Worm (Caenorhabditis elegans): ENCODE results near the gene Y67D8C.6.

The Y67D8C.6 gene

DNA sequence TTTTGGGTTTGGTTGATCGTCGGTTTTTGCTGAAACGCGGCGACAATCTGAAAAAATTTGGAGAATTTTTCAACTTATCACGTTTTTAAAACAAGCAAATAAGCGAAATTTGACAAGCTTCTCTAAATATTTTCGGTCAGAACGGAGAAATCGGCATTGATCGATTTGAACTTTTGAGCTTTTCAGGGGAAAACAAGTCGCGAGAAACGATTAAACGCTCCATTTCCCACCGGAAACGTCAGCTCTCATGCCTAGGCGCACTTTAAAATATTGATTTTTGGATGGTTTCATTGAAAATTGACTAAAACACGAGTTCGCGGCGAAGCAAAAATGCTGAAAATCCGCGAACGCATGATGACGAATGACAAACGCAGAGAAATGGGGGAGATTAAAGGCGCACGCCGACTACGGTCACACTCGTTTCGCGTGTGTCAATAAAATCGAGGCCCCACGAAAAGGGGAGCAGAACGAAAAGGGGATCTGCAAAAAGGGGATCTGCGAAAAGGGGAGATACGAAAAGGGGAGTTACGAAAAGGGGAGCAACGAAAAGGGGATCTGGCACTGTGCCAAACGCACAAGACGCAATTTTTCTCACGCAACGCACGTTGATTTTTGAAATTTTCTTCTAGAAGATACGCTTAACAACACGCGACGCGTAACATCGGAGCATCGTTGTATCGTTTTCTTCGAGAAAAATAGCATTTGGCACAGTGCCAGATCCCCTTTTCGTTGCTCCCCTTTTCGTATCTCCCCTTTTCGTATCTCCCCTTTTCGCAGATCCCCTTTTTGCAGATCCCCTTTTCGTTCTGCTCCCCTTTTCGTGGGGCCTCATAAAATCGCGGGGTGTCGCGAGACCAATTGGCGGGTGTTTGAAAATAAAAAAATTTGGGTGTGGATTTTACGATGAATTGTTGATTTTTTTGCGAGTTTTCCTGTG is 12.9 kb downstream of the Y67D8C.6 start, which contains the start of gene eel-1:
Gene eel-1 (minus strand): TSS at position 51 of the 937 bp plus-strand sequence.
- peak; percentile 96 for TF ChIP-seq ceh-88 (GFP tag; IDR thresholded peaks at IDR 0.05)
- peak; percentile 94 for TF ChIP-seq lin-14 (GFP tag; optimal IDR thresholded peaks at IDR 0.05)
- peak; percentile 76 for TF ChIP-seq C16A3.4 (tag; optimal IDR thresholded peaks at IDR 0.05)
- peak; percentile 74 for TF ChIP-seq mep-1 (tag; optimal IDR thresholded peaks at IDR 0.05)
- peak; percentile 40 for TF ChIP-seq efl-3 (GFP tag; optimal IDR thresholded peaks at IDR 0.05)
- peak; percentile 92 for TF ChIP-seq jun-1 (tag; optimal IDR thresholded peaks at IDR 0.05)
- TF ChIP-seq nhr-11 (tag; optimal IDR thresholded peaks at IDR 0.05) = peak; percentile 69
- peak; percentile 94 for TF ChIP-seq sox-4 (tag; optimal IDR thresholded peaks at IDR 0.05)
- peak; percentile 95 for TF ChIP-seq nhr-85 (tag)
- peak; percentile 59 for TF ChIP-seq lin-39 (tag; optimal IDR thresholded peaks at IDR 0.05)
- TF ChIP-seq ceh-90 (tag; optimal IDR thresholded peaks at IDR 0.05) = peak; percentile 67
- TF ChIP-seq zip-4 (GFP tag; optimal IDR thresholded peaks at IDR 0.05) = peak; percentile 75
- TF ChIP-seq unc-86 (tag; optimal IDR thresholded peaks at IDR 0.05) = peak; percentile 97
- TF ChIP-seq hlh-4 (tag; optimal IDR thresholded peaks at IDR 0.05) = peak; percentile 88
- peak; percentile 99 for TF ChIP-seq rnt-1 (tag; optimal IDR thresholded peaks at IDR 0.05)
- TF ChIP-seq xbp-1 (tag; optimal IDR thresholded peaks at IDR 0.05) = peak; percentile 97
- TF ChIP-seq C34B4.2 (tag; optimal IDR thresholded peaks at IDR 0.05) = peak; percentile 62
- TF ChIP-seq ets-5 (GFP tag; IDR thresholded peaks at IDR 0.05) = peak; percentile 91; the same call in 1 of the 2 replicates
- TF ChIP-seq dsc-1 (tag; optimal IDR thresholded peaks at IDR 0.05) = peak; percentile 98
- TF ChIP-seq Y116A8C.19 (tag; optimal IDR thresholded peaks at IDR 0.05; ENCODE audit: borderline replicate concordance) = peak; percentile 78
- peak; percentile 95 for TF ChIP-seq grh-1 (GFP tag; IDR thresholded peaks at IDR 0.05)
- peak; percentile 98 for TF ChIP-seq nhr-90 (tag; optimal IDR thresholded peaks at IDR 0.05; ENCODE audit: poor library complexity)
- TF ChIP-seq lin-15B (tag; optimal IDR thresholded peaks at IDR 0.05) = peak; percentile 73
- peak; percentile 98 for TF ChIP-seq isw-1 (GFP tag; IDR thresholded peaks at IDR 0.05)
- TF ChIP-seq snpc-4 (tag; optimal IDR thresholded peaks at IDR 0.05) = peak; percentile 50
- TF ChIP-seq mdl-1 (tag; optimal IDR thresholded peaks at IDR 0.05) = peak in 1 of 2 experiments; percentile 75
- TF ChIP-seq elt-3 (tag; optimal IDR thresholded peaks at IDR 0.05) = peak in 3 of 6 experiments; percentile 14 to 58 (median 44)
- peak; percentile 95 for TF ChIP-seq tbx-2 (tag; optimal IDR thresholded peaks at IDR 0.05)
- peak; percentile 94 for TF ChIP-seq pax-3 (tag; optimal IDR thresholded peaks at IDR 0.05)
- TF ChIP-seq egl-13 (tag; optimal IDR thresholded peaks at IDR 0.05) = peak; percentile 94
- TF ChIP-seq sup-37 (GFP tag; optimal IDR thresholded peaks at IDR 0.05) = peak; percentile 67
- TF ChIP-seq efl-1 (optimal IDR thresholded peaks at IDR 0.05) = peak; percentile 96
- TF ChIP-seq efl-1 (GFP tag; optimal IDR thresholded peaks at IDR 0.05 in 1 of 2) = peak; percentile 89 to 99
- peak; percentile 87 for TF ChIP-seq fkh-4 (tag; optimal IDR thresholded peaks at IDR 0.05; ENCODE audit: borderline replicate concordance)
- peak; percentile 97 for TF ChIP-seq nhr-71 (tag; optimal IDR thresholded peaks at IDR 0.05)
- peak in 1 of 2 experiments; percentile 99 for TF ChIP-seq ztf-11 (tag; optimal IDR thresholded peaks at IDR 0.05)
- peak; percentile 91 for TF ChIP-seq ceh-8 (GFP tag; optimal IDR thresholded peaks at IDR 0.05)
- TF ChIP-seq nhr-47 (tag; optimal IDR thresholded peaks at IDR 0.05) = peak; percentile 98
- TF ChIP-seq aha-1 (tag; optimal IDR thresholded peaks at IDR 0.05) = peak; percentile 62
- TF ChIP-seq ztf-4 (tag; optimal IDR thresholded peaks at IDR 0.05) = peak; percentile 83
- peak; percentile 92 for TF ChIP-seq fkh-8 (tag; optimal IDR thresholded peaks at IDR 0.05)
- peak; percentile 89 for TF ChIP-seq lin-13 (GFP tag; optimal IDR thresholded peaks at IDR 0.05)
- TF ChIP-seq elt-2 (tag; optimal IDR thresholded peaks at IDR 0.05) = peak; percentile 77
- peak; percentile 82 for TF ChIP-seq aly-2 (tag; optimal IDR thresholded peaks at IDR 0.05)
- peak; percentile 54 for TF ChIP-seq nhr-237 (tag; optimal IDR thresholded peaks at IDR 0.05)
- TF ChIP-seq lsy-2 (tag; optimal IDR thresholded peaks at IDR 0.05) = peak; percentile 98 to 99
- peak; percentile 97 for TF ChIP-seq snu-23 (GFP tag; optimal IDR thresholded peaks at IDR 0.05)
- peak; percentile 82 for TF ChIP-seq fos-1 (tag; optimal IDR thresholded peaks at IDR 0.05)
- peak; percentile 81 for TF ChIP-seq skn-1 (tag; optimal IDR thresholded peaks at IDR 0.05)
- TF ChIP-seq fkh-10 (GFP tag; optimal IDR thresholded peaks at IDR 0.05) = peak; percentile 86
